Worm (Caenorhabditis elegans) whole organism, L1 larva: ENCODE measurements around the gene F44F4.3.

Source experiments
- ceh-88 ChIP-seq: fragments of 200-800 bp; sonication (Bioruptor generic); IDR thresholded peaks from 2 replicates; pipeline ENCODE4 v1.3.6; 2022; ENCODE audit warnings: missing genetic modification characterization, missing compliant biosample characterization
- hlh-4 ChIP-seq: sonication (generic microtip); optimal IDR thresholded peaks from 2 replicates; lab custom pipeline; 2016; ENCODE audit warnings: mild to moderate bottlenecking, missing genetic modification characterization, missing compliant biosample characterization
- nhr-20 ChIP-seq: sonication (generic microtip); optimal IDR thresholded peaks from 2 replicates; lab custom pipeline; 2016; ENCODE audit warnings: mild to moderate bottlenecking, missing genetic modification characterization, missing compliant biosample characterization
- nhr-90 ChIP-seq: sonication (generic microtip); optimal IDR thresholded peaks from 2 replicates; lab custom pipeline; 2016; ENCODE audit warnings: mild to moderate bottlenecking, missing genetic modification characterization, missing compliant biosample characterization; ENCODE audit not compliant: poor library complexity
- sox-4 ChIP-seq: sonication (generic microtip); optimal IDR thresholded peaks from 2 replicates; lab custom pipeline; 2016; ENCODE audit warnings: missing genetic modification characterization, missing compliant biosample characterization

F44F4.3 gene

DNA sequence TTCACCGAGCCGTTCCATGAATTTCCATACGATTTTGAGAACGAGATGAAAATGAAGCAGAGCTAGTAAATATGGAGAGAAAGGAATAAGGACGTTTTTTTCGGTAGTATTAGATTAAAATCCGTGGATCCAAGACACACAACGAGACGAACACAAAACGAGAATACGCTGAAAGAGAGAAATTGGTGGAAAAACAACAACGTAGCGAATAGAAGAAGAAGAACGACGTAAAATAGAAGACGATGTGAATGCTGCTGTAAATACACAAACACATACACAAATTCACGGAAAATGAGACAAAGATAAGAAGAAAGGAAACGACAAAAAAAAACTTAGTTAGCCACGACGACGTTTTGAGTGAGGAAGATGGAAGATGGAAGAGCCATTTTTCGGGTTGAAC is 51.0 kb downstream of the F44F4.3 start:
- no peak for TF ChIP-seq ceh-88
- no peak for TF ChIP-seq sox-4 (tag; lab: Kevin White, UChicago)
- no peak for TF ChIP-seq nhr-90 (tag; lab: Kevin White, UChicago)
- TF ChIP-seq hlh-4 (tag; lab: Kevin White, UChicago), result no peak
- TF ChIP-seq nhr-20, result no peak
